Worm (Caenorhabditis elegans): ENCODE results near the gene ZK546.2.

DNA sequence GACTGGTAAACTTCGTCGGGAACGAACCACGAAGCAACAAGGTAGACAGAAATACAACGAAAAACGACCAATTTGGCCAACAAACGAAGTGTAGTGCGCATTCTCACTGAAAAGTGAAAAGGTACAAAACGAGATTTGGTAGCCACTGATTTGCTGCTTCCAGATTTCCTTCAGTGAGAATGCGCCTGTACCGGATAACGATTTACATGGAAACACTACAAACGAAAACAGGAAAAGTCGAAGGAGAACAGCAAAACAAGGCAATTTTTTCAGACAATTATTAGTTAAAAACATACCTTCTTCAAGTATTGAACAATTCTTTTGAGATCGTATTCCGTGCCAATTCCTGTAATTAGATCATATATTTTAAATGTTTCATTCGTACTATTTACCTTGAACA, 47.1 kb downstream of the ZK546.2 start, which contains the start of gene pigb-1:
- TF ChIP-seq T22C8.4 (GFP tag; IDR thresholded peaks at IDR 0.05), result no peak
- TF ChIP-seq flt-1 (GFP tag; IDR thresholded peaks at IDR 0.05), result no peak
- no peak for TF ChIP-seq cog-1 (tag; optimal IDR thresholded peaks at IDR 0.05)
- no peak for TF ChIP-seq tab-1 (GFP tag; IDR thresholded peaks at IDR 0.05)
- TF ChIP-seq ref-1 (GFP tag; conservative IDR thresholded peaks at IDR 0.05), result no peak
- TF ChIP-seq med-1 (GFP tag; optimal IDR thresholded peaks at IDR 0.05; ENCODE audit: insufficient read depth), result no peak

All from whole organism, midembryonic.